Worm (Caenorhabditis elegans): ENCODE results near the gene nrsn-1.

The nrsn-1 gene

ce11 chrV:3703888-3704287, 11.9 kb downstream of the nrsn-1 start:
- TF ChIP-seq cebp-1 (GFP tag; IDR thresholded peaks at IDR 0.05) (no peak), cebp-1 (tag; optimal IDR thresholded peaks at IDR 0.05) (peak; percentile 58), zfh-2 (GFP tag; conservative IDR thresholded peaks at IDR 0.05) (peak; percentile 81), cebp-2 (GFP tag; IDR thresholded peaks at IDR 0.05) (no peak), fkh-3 (tag; optimal IDR thresholded peaks at IDR 0.05) (no peak), snpc-1.1 (tag; optimal IDR thresholded peaks at IDR 0.05; ENCODE audit: insufficient read depth) (no peak), mcd-1 (GFP tag; IDR thresholded peaks at IDR 0.05) (peak; percentile 49; the same call in 1 of the 2 replicates), snpc-1.3 (tag; optimal IDR thresholded peaks at IDR 0.05; ENCODE audit: insufficient read depth) (no peak), lin-40 (tag; optimal IDR thresholded peaks at IDR 0.05) (no peak), F33H1.4 (GFP tag; IDR thresholded peaks at IDR 0.05) (no peak), C17E4.6 (GFP tag; IDR thresholded peaks at IDR 0.05) (no peak), lin-54 (GFP tag; optimal IDR thresholded peaks at IDR 0.05) (peak; percentile 17), B0336.3 (GFP tag; IDR thresholded peaks at IDR 0.05) (peak; percentile 41; the same call in 1 of the 2 replicates), nhr-80 (tag; optimal IDR thresholded peaks at IDR 0.05) (peak; percentile 25), madf-10 (tag; optimal IDR thresholded peaks at IDR 0.05) (peak; percentile 14), hmg-1.2 (GFP tag; IDR thresholded peaks at IDR 0.05) (peak; percentile 98), Y79H2A.3 (GFP tag; conservative IDR thresholded peaks at IDR 0.05) (no peak), mel-28 (tag; optimal IDR thresholded peaks at IDR 0.05; ENCODE audit: borderline replicate concordance) (no peak), hlh-12 (tag; optimal IDR thresholded peaks at IDR 0.05) (no peak), F39B2.1 (GFP tag; IDR thresholded peaks at IDR 0.05) (no peak), attf-3 (GFP tag; conservative IDR thresholded peaks at IDR 0.05) (0 out of 2 replicates have a peak, but pooled peaks have one; percentile 26), Y95B8A.8 (GFP tag; IDR thresholded peaks at IDR 0.05) (no peak), Y53G8AR.9 (GFP tag; conservative IDR thresholded peaks at IDR 0.05) (no peak), dox-1 (GFP tag; IDR thresholded peaks at IDR 0.05) (0 out of 2 replicates have a peak, but pooled peaks have one; percentile 18), ztf-26 (tag; optimal IDR thresholded peaks at IDR 0.05) (no peak), B0261.1 (tag; optimal IDR thresholded peaks at IDR 0.05) (no peak), tbp1 (GFP tag; optimal IDR thresholded peaks at IDR 0.05) (peak; percentile 14), K12H6.12 (tag; optimal IDR thresholded peaks at IDR 0.05) (peak; percentile 13), attf-5 (GFP tag; optimal IDR thresholded peaks at IDR 0.05) (peak; percentile 40), B0019.2 (GFP tag; conservative IDR thresholded peaks at IDR 0.05) (no peak), lir-1 (GFP tag; conservative IDR thresholded peaks at IDR 0.05) (no peak), Y56A3A.18 (GFP tag; IDR thresholded peaks at IDR 0.05) (0 out of 2 replicates have a peak, but pooled peaks have one; percentile 28), B0035.1 (tag; optimal IDR thresholded peaks at IDR 0.05) (peak; percentile 6), pha-4 (tag; optimal IDR thresholded peaks at IDR 0.05) (no peak), gei-17 (GFP tag; optimal IDR thresholded peaks at IDR 0.05) (peak; percentile 27), ceh-27 (GFP tag; optimal IDR thresholded peaks at IDR 0.05) (peak; percentile 25), pbrm-1 (GFP tag; IDR thresholded peaks at IDR 0.05) (peak; percentile 41; the same call in 1 of the 2 replicates), egrh-3 (GFP tag; IDR thresholded peaks at IDR 0.05) (peak; percentile 52; the same call in 1 of the 2 replicates), somi-1 (GFP tag; optimal IDR thresholded peaks at IDR 0.05) (no peak), rcor-1 (GFP tag; IDR thresholded peaks at IDR 0.05) (0 out of 2 replicates have a peak, but pooled peaks have one; percentile 27), atf-7 (tag; optimal IDR thresholded peaks at IDR 0.05) (no peak), nfyb-1 (GFP tag; IDR thresholded peaks at IDR 0.05) (no peak), snpc-4 (GFP tag; optimal IDR thresholded peaks at IDR 0.05) (no peak), snpc-4 (tag; optimal IDR thresholded peaks at IDR 0.05) (peak in 3 of 4 experiments; percentile 1 to 38 (median 1)), nhr-179 (tag; optimal IDR thresholded peaks at IDR 0.05) (no peak), madf-8 (GFP tag; conservative IDR thresholded peaks at IDR 0.05) (no peak), him-1 (tag; optimal IDR thresholded peaks at IDR 0.05) (no peak), repo-1 (tag; optimal IDR thresholded peaks at IDR 0.05) (no peak), lin-35 (GFP tag; optimal IDR thresholded peaks at IDR 0.05) (peak in 1 of 3 experiments; percentile 43)
